Fruit fly (Drosophila melanogaster) whole organism, pupa: ENCODE results near the gene Afti.
A peak's percentile ranks its signal among the peaks of the same experiment; 100 is the strongest.

Source experiments
- CG10348 ChIP-seq: fragments of 200-800 bp; sonication (Bioruptor generic); IDR thresholded peaks from 2 replicates; pipeline ENCODE4 v1.3.6; 2022; ENCODE audit warnings: missing biosample characterization, missing genetic modification characterization
- CG12605 ChIP-seq: fragments of 200-800 bp; sonication (Bioruptor generic); IDR thresholded peaks from 2 replicates; pipeline ENCODE4 v1.3.6; 2022; ENCODE audit warnings: missing biosample characterization, missing genetic modification characterization
- CG13204 ChIP-seq: fragments of 200-800 bp; sonication (Bioruptor generic); optimal IDR thresholded peaks from 2 replicates; lab custom pipeline; 2018; ENCODE audit warnings: missing biosample characterization, mild to moderate bottlenecking, missing genetic modification characterization, moderate library complexity
- CG32121 ChIP-seq: fragments of 200-800 bp; sonication (Bioruptor generic); IDR thresholded peaks from 2 replicates; pipeline ENCODE4 v1.3.6; 2022; ENCODE audit warnings: missing biosample characterization, missing genetic modification characterization
- CG4496 ChIP-seq: fragments of 200-800 bp; sonication (Bioruptor generic); IDR thresholded peaks from 3 replicates; pipeline ENCODE4 v1.3.6; 2022; ENCODE audit warnings: missing biosample characterization, missing genetic modification characterization
- CG8159 ChIP-seq: fragments of 200-800 bp; sonication (Bioruptor generic); optimal IDR thresholded peaks from 3 replicates; lab custom pipeline; 2018; ENCODE audit warnings: missing biosample characterization, mild to moderate bottlenecking, missing genetic modification characterization, moderate library complexity
- CG8301 ChIP-seq: fragments of 200-800 bp; sonication (Bioruptor generic); optimal IDR thresholded peaks from 2 replicates; lab custom pipeline; 2018; ENCODE audit warnings: missing biosample characterization, mild to moderate bottlenecking, missing genetic modification characterization
- D1 ChIP-seq: fragments of 200-800 bp; sonication (Bioruptor generic); optimal IDR thresholded peaks from 2 replicates; lab custom pipeline; 2018; ENCODE audit warnings: missing biosample characterization, mild to moderate bottlenecking, missing genetic modification characterization, moderate library complexity
- EcR ChIP-seq: fragments of 200-800 bp; sonication (Bioruptor generic); optimal IDR thresholded peaks from 3 replicates; lab custom pipeline; 2019; ENCODE audit warnings: missing biosample characterization, missing genetic modification characterization, mild to moderate bottlenecking, moderate library complexity, missing genetic modification reagents
- Ets98B ChIP-seq: fragments of 200-800 bp; sonication (Bioruptor generic); IDR thresholded peaks from 2 replicates; pipeline ENCODE4 v1.3.6; 2022; ENCODE audit warnings: missing biosample characterization, missing genetic modification characterization
- Pif1B ChIP-seq: fragments of 200-800 bp; sonication (Bioruptor generic); optimal IDR thresholded peaks from 3 replicates; lab custom pipeline; 2016; ENCODE audit warnings: missing biosample characterization, missing genetic modification characterization
- fd96Ca ChIP-seq: fragments of 200-800 bp; sonication (Bioruptor generic); IDR thresholded peaks from 3 replicates; pipeline ENCODE4 v1.3.6; 2022; ENCODE audit warnings: missing biosample characterization, missing genetic modification characterization
- rn ChIP-seq: fragments of 200-800 bp; sonication (Bioruptor generic); IDR thresholded peaks from 2 replicates; pipeline ENCODE4 v1.3.6; 2022; ENCODE audit warnings: missing biosample characterization, missing genetic modification characterization

- TF ChIP-seq CG10348 (GFP tag; lab: Robert Waterston, UW) (no peak), CG13204 (GFP tag; lab: Kevin White, UChicago) (peak; percentile 4), D1 (peak; percentile 12), CG12605 (GFP tag; lab: Robert Waterston, UW) (peak; percentile 25; the same call in 1 of the 2 replicates), CG8159 (tag; lab: Kevin White, UChicago) (peak; percentile 9), CG32121 (0 out of 2 replicates have a peak, but pooled peaks have one; percentile 11), Ets98B (GFP tag; lab: Robert Waterston, UW) (peak; percentile 57), rn (GFP tag; lab: Robert Waterston, UW) (no peak), Pif1B (peak; percentile 49), CG4496 (GFP tag; lab: Robert Waterston, UW) (peak; percentile 52; the same call in 1 of the 3 replicates), fd96Ca (no peak; the same call in 2 of the 3 replicates), CG8301 (tag; lab: Kevin White, UChicago) (peak; percentile 56), EcR (GFP tag; lab: Kevin White, UChicago) (peak; percentile 57)
Measured at dm6 chr3R:14288669-14289383, 37.7 kb downstream of the Afti start, which contains the start of gene red.
